Worm (Caenorhabditis elegans) whole organism, mixed stage, embryonic: ENCODE measurements around the gene cdk-5.

ENCODE experiments used
- ceh-43 ChIP-seq: fragments of 200-800 bp; sonication (Bioruptor generic); optimal IDR thresholded peaks from 2 replicates; lab custom pipeline; 2018; ENCODE audit warnings: mild to moderate bottlenecking, missing genetic modification characterization, moderate library complexity, missing compliant biosample characterization
- nhr-237 ChIP-seq: fragments of 150-350 bp; optimal IDR thresholded peaks from 2 replicates; lab custom pipeline; 2014; ENCODE audit warnings: missing biosample characterization, missing genetic modification characterization

DNA sequence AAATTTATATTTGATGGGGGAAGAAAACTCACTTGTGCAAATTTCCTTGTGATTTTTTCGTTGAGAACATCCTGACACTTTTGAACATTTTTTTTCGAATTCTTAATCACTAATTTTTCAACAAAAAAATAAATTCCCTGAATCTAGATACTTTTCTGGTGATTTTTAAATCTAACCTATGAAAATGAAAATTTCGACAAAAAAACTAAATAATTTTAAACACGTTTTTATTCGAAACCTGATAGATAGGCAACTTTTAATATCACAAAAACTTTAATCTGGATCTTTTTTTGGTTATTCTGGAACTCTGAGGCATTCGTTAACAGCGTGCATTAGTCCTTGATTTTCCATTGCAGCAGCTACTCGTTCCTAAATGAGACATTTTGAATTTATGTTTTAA, 29.3 kb downstream of the cdk-5 start, which contains the start of gene F45G2.9:
- TF ChIP-seq ceh-43 (GFP tag; lab: Kevin White, UChicago) (no peak), nhr-237 (no peak)
